Worm (Caenorhabditis elegans) whole organism, L1 larva: ENCODE data around the gene spt-5.

ENCODE experiments used
- aha-1 ChIP-seq: fragments of 150-350 bp; optimal IDR thresholded peaks from 2 replicates; lab custom pipeline; 2014; ENCODE audit warnings: missing biosample characterization, missing genetic modification characterization
- ama-1 ChIP-seq: fragments of 150-350 bp; optimal IDR thresholded peaks from 2 replicates; lab custom pipeline; 2014
- blmp-1 ChIP-seq: fragments of 150-350 bp; optimal IDR thresholded peaks from 2 replicates; lab custom pipeline; 2014; ENCODE audit warnings: missing biosample characterization, missing genetic modification characterization
- ces-1 ChIP-seq: fragments of 150-350 bp; optimal IDR thresholded peaks from 2 replicates; lab custom pipeline; 2014; ENCODE audit warnings: missing biosample characterization, missing genetic modification reagents, missing genetic modification characterization
- efl-3 ChIP-seq: fragments of 200-800 bp; sonication (Bioruptor generic); optimal IDR thresholded peaks from 2 replicates; lab custom pipeline; 2018; ENCODE audit warnings: mild to moderate bottlenecking, missing genetic modification characterization, missing compliant biosample characterization
- egl-13 ChIP-seq: sonication (generic microtip); optimal IDR thresholded peaks from 2 replicates; lab custom pipeline; 2016; ENCODE audit warnings: missing genotype, missing genetic modification reagents, missing genetic modification characterization, missing compliant biosample characterization
- egl-27 ChIP-seq, 2 experiments: fragments of 150-350 bp in 1 of 2; sonication (generic microtip); optimal IDR thresholded peaks; 3 replicates each; lab custom pipeline; 2017 to 2018; ENCODE audit warnings: missing biosample characterization in 2 of 2, missing genetic modification characterization in 2 of 2, missing genetic modification reagents in 2 of 2
- elt-2 ChIP-seq: sonication (generic microtip); optimal IDR thresholded peaks from 2 replicates; lab custom pipeline; 2016; ENCODE audit warnings: missing genetic modification characterization, mild to moderate bottlenecking, inconsistent platforms, missing compliant biosample characterization, missing genetic modification reagents
- fkh-4 ChIP-seq: sonication (generic microtip); optimal IDR thresholded peaks from 2 replicates; lab custom pipeline; 2016; ENCODE audit warnings: missing compliant biosample characterization, missing genetic modification characterization, borderline replicate concordance
- grh-1 ChIP-seq: fragments of 200-800 bp; sonication (Bioruptor generic); IDR thresholded peaks from 2 replicates; pipeline ENCODE4 v1.3.6; 2022; ENCODE audit warnings: missing genetic modification reagents, missing genetic modification characterization, missing compliant biosample characterization
- hlh-4 ChIP-seq: sonication (generic microtip); optimal IDR thresholded peaks from 2 replicates; lab custom pipeline; 2016; ENCODE audit warnings: mild to moderate bottlenecking, missing genetic modification characterization, missing compliant biosample characterization
- hpl-2 ChIP-seq: fragments of 150-350 bp; optimal IDR thresholded peaks from 2 replicates; lab custom pipeline; 2014; ENCODE audit warnings: missing biosample characterization, missing genetic modification reagents, missing genetic modification characterization
- isw-1 ChIP-seq: fragments of 200-800 bp; sonication (Bioruptor generic); IDR thresholded peaks from 2 replicates; pipeline ENCODE4 v1.3.6; 2022; ENCODE audit warnings: missing genetic modification characterization, missing compliant biosample characterization
- lin-14 ChIP-seq: fragments of 200-800 bp; sonication (Bioruptor generic); optimal IDR thresholded peaks from 2 replicates; lab custom pipeline; 2018; ENCODE audit warnings: mild to moderate bottlenecking, missing genetic modification characterization, moderate library complexity, missing compliant biosample characterization
- lsy-2 ChIP-seq, 2 experiments: fragments of 150-350 bp; optimal IDR thresholded peaks; 2 replicates each; lab custom pipeline; 2014; ENCODE audit warnings: missing biosample characterization in 2 of 2, missing genetic modification characterization in 2 of 2
- mdl-1 ChIP-seq, 2 experiments: fragments of 150-350 bp; optimal IDR thresholded peaks; 2 replicates each; lab custom pipeline; 2014 to 2017; ENCODE audit warnings: missing biosample characterization in 2 of 2, missing genetic modification characterization in 2 of 2, inconsistent platforms in 1 of 2
- mep-1 ChIP-seq: fragments of 150-350 bp; optimal IDR thresholded peaks from 2 replicates; lab custom pipeline; 2014; ENCODE audit warnings: missing biosample characterization, missing genetic modification characterization
- nhr-11 ChIP-seq: fragments of 150-350 bp; optimal IDR thresholded peaks from 2 replicates; lab custom pipeline; 2014; ENCODE audit warnings: missing biosample characterization, missing genetic modification characterization
- nhr-12 ChIP-seq: sonication (generic microtip); optimal IDR thresholded peaks from 2 replicates; lab custom pipeline; 2017; ENCODE audit warnings: missing biosample characterization, missing genetic modification characterization
- nhr-19 ChIP-seq: fragments of 200-800 bp; sonication (Bioruptor generic); conservative IDR thresholded peaks from 2 replicates; pipeline ENCODE4 v1.3.6; 2022; ENCODE audit warnings: missing genetic modification characterization, missing compliant biosample characterization
- nhr-47 ChIP-seq: sonication (generic microtip); optimal IDR thresholded peaks from 2 replicates; lab custom pipeline; 2016; ENCODE audit warnings: mild to moderate bottlenecking, missing genetic modification characterization, moderate library complexity, missing compliant biosample characterization
- nhr-71 ChIP-seq: sonication (generic microtip); optimal IDR thresholded peaks from 2 replicates; lab custom pipeline; 2016; ENCODE audit warnings: mild to moderate bottlenecking, missing genetic modification characterization, moderate library complexity, missing compliant biosample characterization
- nhr-84 ChIP-seq: sonication (generic microtip); optimal IDR thresholded peaks from 2 replicates; lab custom pipeline; 2017; ENCODE audit warnings: missing biosample characterization, missing genetic modification characterization
- nhr-85 ChIP-seq: sonication (generic microtip); peaks from one replicate; lab custom pipeline; 2016; ENCODE audit warnings: missing genetic modification characterization, inconsistent platforms, missing compliant biosample characterization
- pag-3 ChIP-seq: sonication (generic microtip); optimal IDR thresholded peaks from 2 replicates; lab custom pipeline; 2017; ENCODE audit warnings: missing genetic modification characterization, mild to moderate bottlenecking, missing compliant biosample characterization, antibody characterized with exemption, borderline replicate concordance; ENCODE audit not compliant: insufficient read depth
- pax-3 ChIP-seq: fragments of 200-800 bp; sonication (Bioruptor generic); optimal IDR thresholded peaks from 2 replicates; lab custom pipeline; 2018; ENCODE audit warnings: mild to moderate bottlenecking, missing genetic modification characterization, moderate library complexity, missing compliant biosample characterization
- pqm-1 ChIP-seq: sonication (generic microtip); optimal IDR thresholded peaks from 3 replicates; lab custom pipeline; 2017; ENCODE audit warnings: missing biosample characterization, missing genetic modification characterization
- swsn-7 ChIP-seq: sonication (generic microtip); optimal IDR thresholded peaks from 2 replicates; lab custom pipeline; 2016; ENCODE audit warnings: missing genetic modification characterization, missing compliant biosample characterization
- tbx-2 ChIP-seq: sonication (generic microtip); optimal IDR thresholded peaks from 2 replicates; lab custom pipeline; 2016; ENCODE audit warnings: missing genetic modification characterization, missing compliant biosample characterization
- unc-30 ChIP-seq: sonication (generic microtip); optimal IDR thresholded peaks from 2 replicates; lab custom pipeline; 2017; ENCODE audit warnings: missing biosample characterization, missing genetic modification characterization
- unc-62 ChIP-seq: fragments of 150-350 bp; optimal IDR thresholded peaks from 2 replicates; lab custom pipeline; 2014; ENCODE audit warnings: missing biosample characterization, missing genetic modification reagents, missing genetic modification characterization
- unc-98 ChIP-seq: fragments of 200-800 bp; sonication (Bioruptor generic); IDR thresholded peaks from 2 replicates; pipeline ENCODE4 v1.3.6; 2022; ENCODE audit warnings: missing genetic modification characterization, missing compliant biosample characterization
- zag-1 ChIP-seq: fragments of 150-350 bp; optimal IDR thresholded peaks from 2 replicates; lab custom pipeline; 2014; ENCODE audit warnings: missing biosample characterization, missing genetic modification characterization
- zip-4 ChIP-seq: fragments of 200-800 bp; sonication (Bioruptor generic); optimal IDR thresholded peaks from 2 replicates; lab custom pipeline; 2018; ENCODE audit warnings: mild to moderate bottlenecking, missing genetic modification characterization, moderate library complexity, missing compliant biosample characterization

Gene spt-5

ce11 chrIV:12012439-12013003, 38.8 kb upstream of the spt-5 start (continued):
- TF ChIP-seq nhr-12 (tag; lab: Kevin White, UChicago) (no peak), mdl-1 (tag; optimal IDR thresholded peaks at IDR 0.05; lab: Kevin White, UChicago) (peak in 1 of 2 experiments; percentile 14), ama-1 (lab: Kevin White, UChicago) (no peak), nhr-71 (tag; lab: Kevin White, UChicago) (peak; percentile 81), lin-14 (GFP tag; lab: Kevin White, UChicago) (peak; percentile 96), unc-98 (GFP tag; lab: Robert Waterston, UW) (no peak), egl-27 (tag; optimal IDR thresholded peaks at IDR 0.05; lab: Kevin White, UChicago) (no peak), pag-3 (tag; lab: Kevin White, UChicago) (peak; percentile 90), zip-4 (no peak), hlh-4 (no peak), lsy-2 (tag; optimal IDR thresholded peaks at IDR 0.05; lab: Kevin White, UChicago) (peak in 1 of 2 experiments; percentile 22), nhr-47 (tag; lab: Kevin White, UChicago) (no peak), nhr-84 (tag; lab: Kevin White, UChicago) (no peak), tbx-2 (tag; lab: Kevin White, UChicago) (peak; percentile 42), efl-3 (GFP tag; lab: Kevin White, UChicago) (no peak)

ce11 chrIV:12013120-12013519, 38.2 kb upstream of the spt-5 start, which contains the start of gene spe-17:
Gene spe-17, plus strand, starts transcription at chrIV:12013420.
- no peak for TF ChIP-seq mep-1 (tag; lab: Kevin White, UChicago)
- no peak for TF ChIP-seq hpl-2 (GFP tag; lab: Kevin White, UChicago)
- no peak for TF ChIP-seq efl-3 (GFP tag; lab: Kevin White, UChicago)
- TF ChIP-seq unc-30 (tag; lab: Kevin White, UChicago), result no peak
- TF ChIP-seq nhr-12 (tag; lab: Kevin White, UChicago), result no peak
- no peak for TF ChIP-seq swsn-7
- TF ChIP-seq unc-62 (GFP tag; lab: Kevin White, UChicago), result no peak
- TF ChIP-seq nhr-19, result no peak
- no peak for TF ChIP-seq elt-2 (tag; lab: Kevin White, UChicago)
- no peak for TF ChIP-seq fkh-4 (tag; lab: Kevin White, UChicago)
- no peak for TF ChIP-seq grh-1 (GFP tag; lab: Robert Waterston, UW)
- TF ChIP-seq egl-13 (tag; lab: Kevin White, UChicago), result no peak
- no peak for TF ChIP-seq aha-1 (tag; lab: Kevin White, UChicago)

DNA sequence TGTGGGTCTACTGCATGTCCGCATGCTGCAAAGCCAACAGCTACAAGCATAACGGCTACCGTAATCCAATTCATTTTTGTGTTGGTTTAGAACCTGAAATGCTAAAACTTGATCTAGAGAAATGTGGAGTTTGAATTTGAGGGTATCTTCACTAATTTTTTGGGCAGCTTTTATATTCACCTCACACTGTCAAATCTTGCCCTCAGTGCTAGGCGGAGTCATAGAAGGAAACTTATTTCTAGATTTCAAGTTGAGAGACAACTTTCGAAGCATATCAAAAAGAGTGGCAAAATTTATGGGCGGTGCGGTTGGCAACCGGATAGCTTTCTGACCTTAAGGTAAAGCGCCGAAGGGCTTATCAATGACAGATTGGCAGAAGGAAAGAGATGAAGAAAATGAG, 35.7 kb upstream of the spt-5 start, which contains the start of gene lips-6:
Gene lips-6 (minus strand): TSS at position 101 of the 400 bp plus-strand sequence.
- TF ChIP-seq pqm-1 (no peak), zag-1 (tag; lab: Kevin White, UChicago) (no peak), egl-13 (tag; lab: Kevin White, UChicago) (no peak), fkh-4 (tag; lab: Kevin White, UChicago) (no peak), ces-1 (no peak), pax-3 (tag; lab: Kevin White, UChicago) (no peak), pag-3 (tag; lab: Kevin White, UChicago) (no peak), isw-1 (GFP tag; lab: Robert Waterston, UW) (no peak), hpl-2 (GFP tag; lab: Kevin White, UChicago) (no peak), nhr-11 (no peak)

DNA sequence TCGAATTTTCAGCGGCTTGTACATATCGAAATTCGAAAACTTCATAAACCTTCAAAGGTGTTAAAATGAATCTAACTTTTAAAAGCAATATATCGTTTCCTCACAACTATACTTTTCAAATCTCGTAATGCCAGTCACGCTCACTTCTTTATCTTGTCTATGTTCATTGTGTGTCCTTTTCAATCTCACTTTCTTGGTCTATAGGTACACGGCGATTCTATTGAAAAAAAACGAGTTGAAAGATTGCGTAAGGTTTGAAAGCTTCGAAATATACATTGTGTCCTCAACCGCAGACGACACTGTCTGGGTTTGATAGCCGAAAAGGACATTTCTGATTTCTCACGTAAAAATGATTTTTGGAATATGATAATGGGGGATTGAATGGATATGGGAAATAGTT, 32.4 kb upstream of the spt-5 start:
- peak; percentile 48 for TF ChIP-seq nhr-85 (tag; lab: Kevin White, UChicago)
- TF ChIP-seq blmp-1 (tag; lab: Kevin White, UChicago), result peak; percentile 74
- no peak for TF ChIP-seq tbx-2 (tag; lab: Kevin White, UChicago)
